Worm (Caenorhabditis elegans) whole organism, early embryonic: ENCODE data around the gene sup-36.
A peak's percentile ranks its signal among the peaks of the same experiment; 100 is the strongest.

Experiments
- B0310.2 ChIP-seq: sonication (generic microtip); optimal IDR thresholded peaks from 2 replicates; lab custom pipeline; 2016; ENCODE audit warnings: mild to moderate bottlenecking, missing genetic modification characterization, missing compliant biosample characterization
- F13C5.2 ChIP-seq: sonication (generic microtip); optimal IDR thresholded peaks from 2 replicates; lab custom pipeline; 2017; ENCODE audit warnings: mild to moderate bottlenecking, missing genetic modification characterization, inconsistent platforms, missing compliant biosample characterization
- aly-1 ChIP-seq: sonication (generic microtip); optimal IDR thresholded peaks from 2 replicates; lab custom pipeline; 2016; ENCODE audit warnings: missing genetic modification characterization, missing compliant biosample characterization
- ama-1 ChIP-seq: fragments of 150-350 bp; optimal IDR thresholded peaks from 2 replicates; lab custom pipeline; 2014
- ceh-13 ChIP-seq: fragments of 200-800 bp; sonication (Bioruptor generic); optimal IDR thresholded peaks from 2 replicates; lab custom pipeline; 2018; ENCODE audit warnings: mild to moderate bottlenecking, missing genetic modification characterization, missing compliant biosample characterization
- ceh-36 ChIP-seq: sonication (generic microtip); optimal IDR thresholded peaks from 2 replicates; lab custom pipeline; 2016; ENCODE audit warnings: missing genetic modification characterization, inconsistent platforms, missing compliant biosample characterization
- ets-7 ChIP-seq: sonication (generic microtip); optimal IDR thresholded peaks from 2 replicates; lab custom pipeline; 2016; ENCODE audit warnings: missing genotype, missing genetic modification characterization, missing compliant biosample characterization
- flt-1 ChIP-seq: fragments of 200-800 bp; sonication (Bioruptor generic); IDR thresholded peaks from 2 replicates; pipeline ENCODE4 v1.3.6; 2022; ENCODE audit warnings: missing genetic modification characterization, missing compliant biosample characterization
- hmbx-1 ChIP-seq: sonication (generic microtip); optimal IDR thresholded peaks from 2 replicates; lab custom pipeline; 2016; ENCODE audit warnings: mild to moderate bottlenecking, missing genetic modification characterization, missing compliant biosample characterization
- hmg-4 ChIP-seq: fragments of 200-800 bp; sonication (Bioruptor generic); optimal IDR thresholded peaks from 2 replicates; lab custom pipeline; 2018; ENCODE audit warnings: mild to moderate bottlenecking, missing genetic modification characterization, missing compliant biosample characterization
- hnd-1 ChIP-seq: sonication (generic microtip); optimal IDR thresholded peaks from 2 replicates; lab custom pipeline; 2016; ENCODE audit warnings: missing genetic modification characterization, missing compliant biosample characterization
- pes-1 ChIP-seq: fragments of 200-800 bp; sonication (Bioruptor generic); IDR thresholded peaks from 2 replicates; pipeline ENCODE4 v1.3.6; 2022; ENCODE audit warnings: missing genetic modification reagents, missing genetic modification characterization, missing compliant biosample characterization
- scrt-1 ChIP-seq: fragments of 200-800 bp; sonication (Bioruptor generic); IDR thresholded peaks from 2 replicates; pipeline ENCODE4 v1.3.6; 2022; ENCODE audit warnings: missing genetic modification characterization, missing compliant biosample characterization
- sea-1 ChIP-seq: fragments of 200-800 bp; sonication (Bioruptor generic); conservative IDR thresholded peaks from 2 replicates; pipeline ENCODE4 v1.3.6; 2022; ENCODE audit warnings: missing genetic modification characterization, missing compliant biosample characterization
- tbx-11 ChIP-seq: fragments of 200-800 bp; sonication (Bioruptor generic); IDR thresholded peaks from 2 replicates; pipeline ENCODE4 v1.3.6; 2022; ENCODE audit warnings: missing genetic modification characterization, missing compliant biosample characterization
- tbx-37 ChIP-seq: fragments of 200-800 bp; sonication (Bioruptor generic); conservative IDR thresholded peaks from 2 replicates; pipeline ENCODE4 v1.3.6; 2022; ENCODE audit warnings: missing genetic modification reagents, missing genetic modification characterization, missing compliant biosample characterization
- tra-4 ChIP-seq: sonication (generic microtip); optimal IDR thresholded peaks from 2 replicates; lab custom pipeline; 2017; ENCODE audit warnings: missing genetic modification characterization, missing compliant biosample characterization

The sup-36 gene

ce11 chrIV:6607059-6607458, 5.6 kb downstream of the sup-36 start:
- TF ChIP-seq tbx-11 (GFP tag; lab: Robert Waterston, UW) (no peak), hmbx-1 (no peak), B0310.2 (tag; lab: Kevin White, UChicago) (no peak), ets-7 (tag; lab: Kevin White, UChicago) (no peak), scrt-1 (no peak), F13C5.2 (tag; lab: Kevin White, UChicago) (no peak), hnd-1 (tag; lab: Kevin White, UChicago) (no peak), ceh-13 (GFP tag; lab: Kevin White, UChicago) (no peak), flt-1 (no peak), tbx-37 (no peak), ama-1 (lab: Kevin White, UChicago) (no peak), sea-1 (GFP tag; lab: Robert Waterston, UW) (no peak), aly-1 (tag; lab: Kevin White, UChicago) (no peak), tra-4 (tag; lab: Kevin White, UChicago) (no peak), ceh-36 (tag; lab: Kevin White, UChicago) (no peak), hmg-4 (GFP tag; lab: Kevin White, UChicago) (no peak)

DNA sequence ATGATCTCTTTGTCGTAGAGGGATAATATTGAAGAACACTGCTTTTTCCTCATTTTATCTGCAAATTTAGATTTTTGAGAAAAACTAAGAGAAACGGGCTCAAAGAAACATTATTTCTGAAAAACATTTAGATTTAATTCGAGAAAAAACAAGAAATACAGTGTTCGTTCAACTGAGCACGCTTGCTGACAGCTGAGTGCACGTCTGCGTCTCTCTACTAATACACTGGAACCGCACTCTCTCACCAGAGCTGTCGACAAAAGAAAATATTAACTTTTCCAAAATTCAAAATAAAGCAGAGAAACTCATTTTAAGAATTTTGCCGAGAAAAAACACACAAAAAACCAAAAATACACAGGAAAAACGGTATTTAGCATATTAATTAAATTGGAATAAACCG, 11.8 kb downstream of the sup-36 start, which contains the start of gene drh-1:
drh-1 (minus strand) TSS at position 58 of the 400 bp plus-strand sequence.
- TF ChIP-seq F13C5.2 (tag; lab: Kevin White, UChicago), result no peak
- TF ChIP-seq hmg-4 (GFP tag; lab: Kevin White, UChicago), result no peak
- no peak for TF ChIP-seq flt-1
- TF ChIP-seq scrt-1, result no peak
- TF ChIP-seq pes-1 (GFP tag; lab: Robert Waterston, UW), result no peak
- TF ChIP-seq ama-1 (lab: Kevin White, UChicago), result no peak
- TF ChIP-seq ceh-36 (tag; lab: Kevin White, UChicago), result no peak
- TF ChIP-seq aly-1 (tag; lab: Kevin White, UChicago), result no peak
- TF ChIP-seq B0310.2 (tag; lab: Kevin White, UChicago), result no peak
- TF ChIP-seq tbx-11 (GFP tag; lab: Robert Waterston, UW), result no peak
- TF ChIP-seq ets-7 (tag; lab: Kevin White, UChicago), result no peak
- no peak for TF ChIP-seq ceh-13 (GFP tag; lab: Kevin White, UChicago)

DNA sequence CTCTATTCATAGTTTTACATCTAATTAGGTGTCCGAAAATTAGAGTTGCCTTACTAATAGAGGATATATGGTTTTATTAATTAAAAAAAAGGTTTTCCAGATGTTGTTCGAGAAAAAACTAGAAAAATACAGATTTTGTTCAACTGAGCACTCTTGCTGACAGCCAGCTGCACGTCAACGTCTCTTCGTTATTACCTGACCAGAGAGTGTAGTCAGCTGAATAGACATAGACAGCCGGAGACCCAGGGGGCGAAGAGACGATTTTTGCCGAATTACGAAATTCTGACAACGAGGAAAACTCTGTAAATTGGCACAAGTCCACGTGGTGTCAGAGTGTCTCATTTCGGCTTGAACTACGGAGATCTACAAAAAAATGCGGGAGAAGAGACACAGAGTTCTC, 17.1 kb downstream of the sup-36 start:
- no peak for TF ChIP-seq ama-1 (lab: Kevin White, UChicago)

DNA sequence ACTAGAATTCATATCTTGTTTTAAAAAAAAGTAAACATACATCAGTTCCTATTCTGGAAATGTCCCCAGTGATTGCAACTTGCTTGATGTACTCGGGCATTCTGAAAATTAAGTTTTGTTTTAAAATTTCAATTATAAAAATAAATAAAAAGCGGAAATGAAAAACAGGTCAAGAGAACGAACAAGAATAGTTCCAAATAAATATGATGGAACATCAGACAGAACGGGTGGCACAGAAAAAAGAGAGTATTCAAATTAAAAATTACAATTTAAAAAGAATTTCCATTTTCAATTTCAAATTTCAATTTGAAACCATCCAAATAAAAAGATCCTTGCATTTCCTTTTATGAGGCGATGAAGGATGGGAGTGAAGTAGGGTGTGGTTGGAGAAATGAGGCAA, 19.8 kb downstream of the sup-36 start, which contains the start of gene C01B10.3:
C01B10.3 (minus strand) TSS at position 101 of the 400 bp plus-strand sequence.
- no peak for TF ChIP-seq hmg-4 (GFP tag; lab: Kevin White, UChicago)
- no peak for TF ChIP-seq tbx-37

ce11 chrIV:6622142-6622541, 20.7 kb downstream of the sup-36 start:
- no peak for TF ChIP-seq ceh-36 (tag; lab: Kevin White, UChicago)
- no peak for TF ChIP-seq hmg-4 (GFP tag; lab: Kevin White, UChicago)
- TF ChIP-seq tbx-37, result no peak
- no peak for TF ChIP-seq tbx-11 (GFP tag; lab: Robert Waterston, UW)
- TF ChIP-seq flt-1, result no peak

ce11 chrIV:6623390-6623789, 21.9 kb downstream of the sup-36 start, which contains the start of gene C01B10.44:
Gene C01B10.44 (plus strand): TSS chrIV:6623690.
- TF ChIP-seq aly-1 (tag; lab: Kevin White, UChicago) (no peak), sea-1 (GFP tag; lab: Robert Waterston, UW) (no peak), tra-4 (tag; lab: Kevin White, UChicago) (no peak), flt-1 (no peak), tbx-37 (no peak), scrt-1 (no peak), ets-7 (tag; lab: Kevin White, UChicago) (no peak), tbx-11 (GFP tag; lab: Robert Waterston, UW) (no peak), F13C5.2 (tag; lab: Kevin White, UChicago) (no peak), hnd-1 (tag; lab: Kevin White, UChicago) (no peak), B0310.2 (tag; lab: Kevin White, UChicago) (no peak), hmbx-1 (no peak), ama-1 (lab: Kevin White, UChicago) (no peak), ceh-36 (tag; lab: Kevin White, UChicago) (no peak)

- TF ChIP-seq hmg-4 (GFP tag; lab: Kevin White, UChicago), result no peak
- TF ChIP-seq sea-1 (GFP tag; lab: Robert Waterston, UW), result no peak
- TF ChIP-seq ama-1 (lab: Kevin White, UChicago), result no peak
- no peak for TF ChIP-seq hmbx-1
- no peak for TF ChIP-seq hnd-1 (tag; lab: Kevin White, UChicago)
- no peak for TF ChIP-seq tbx-11 (GFP tag; lab: Robert Waterston, UW)
- no peak for TF ChIP-seq tra-4 (tag; lab: Kevin White, UChicago)
- no peak for TF ChIP-seq ceh-36 (tag; lab: Kevin White, UChicago)
- no peak for TF ChIP-seq B0310.2 (tag; lab: Kevin White, UChicago)
- TF ChIP-seq aly-1 (tag; lab: Kevin White, UChicago), result no peak
- TF ChIP-seq scrt-1, result no peak
- TF ChIP-seq tbx-37, result no peak
- TF ChIP-seq F13C5.2 (tag; lab: Kevin White, UChicago), result no peak
- no peak for TF ChIP-seq ets-7 (tag; lab: Kevin White, UChicago)
- TF ChIP-seq pes-1 (GFP tag; lab: Robert Waterston, UW), result no peak
- no peak for TF ChIP-seq ceh-13 (GFP tag; lab: Kevin White, UChicago)
These were observed 26.3 kb downstream of the sup-36 start, which contains the start of gene cest-5.2 for ce11 chrIV:6627798-6628197. Gene cest-5.2 (minus strand): TSS chrIV:6627925.

DNA sequence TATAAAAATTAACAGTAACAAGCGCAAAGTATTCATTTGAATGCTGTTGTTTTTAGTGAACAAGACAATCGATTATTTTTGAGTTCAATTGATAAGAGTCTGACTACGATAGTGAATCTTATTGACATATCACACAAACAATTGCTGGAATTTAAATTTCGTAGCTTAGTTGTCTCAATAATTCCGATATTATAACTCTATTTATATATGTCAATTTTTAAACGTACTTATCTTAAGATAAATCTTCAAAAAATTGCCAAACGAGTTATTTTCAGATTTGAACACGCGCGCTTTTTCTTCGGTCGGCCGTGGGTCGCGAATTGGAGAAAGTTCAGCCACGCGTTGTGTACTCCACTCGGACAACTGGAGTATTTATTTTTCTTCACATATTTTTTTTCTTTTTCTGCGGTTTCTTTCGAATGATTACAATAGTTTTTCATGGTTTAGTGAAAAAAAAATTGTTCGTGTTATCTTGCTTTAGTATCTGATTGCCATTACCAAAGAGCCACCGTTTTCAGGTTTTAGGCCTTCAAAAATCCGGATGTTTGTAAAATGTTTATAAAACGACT, 30.3 kb downstream of the sup-36 start, which contains the start of the genes cest-5.1 and C01B10.9:
cest-5.1 (minus strand) TSS at position 51 of the 569 bp plus-strand sequence.
C01B10.9 (plus strand) TSS at position 519 of the 569 bp plus-strand sequence.
- TF ChIP-seq sea-1 (GFP tag; lab: Robert Waterston, UW) (no peak), F13C5.2 (tag; lab: Kevin White, UChicago) (peak; percentile 26), tbx-37 (peak; percentile 71), hmg-4 (GFP tag; lab: Kevin White, UChicago) (no peak)
